Worm (Caenorhabditis elegans): ENCODE results near the gene Y54F10BM.12.

The Y54F10BM.12 gene

DNA sequence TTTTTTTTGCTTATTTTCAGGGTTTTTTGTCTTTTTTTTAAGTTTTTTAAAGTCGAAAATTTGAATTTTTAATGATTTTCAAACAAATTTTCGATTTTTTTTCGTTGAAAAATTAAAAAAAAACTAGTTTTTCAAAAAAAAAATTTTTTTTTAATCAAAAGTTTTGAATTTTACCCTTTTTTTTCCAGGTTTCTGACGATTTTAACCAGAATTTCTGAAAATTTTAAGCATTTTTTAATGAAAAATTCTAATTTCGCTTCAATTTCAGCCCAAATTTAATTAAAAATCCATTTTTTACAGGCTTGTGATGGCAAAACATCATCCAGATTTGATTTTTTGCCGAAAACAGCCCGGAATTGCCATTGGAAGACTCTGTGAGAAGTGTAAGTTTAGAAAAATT lies 13.8 kb upstream of the Y54F10BM.12 start, which contains the start of gene phf-5:
phf-5 (plus strand) TSS at position 301 of the 400 bp plus-strand sequence.
- TF ChIP-seq fos-1 (tag; optimal IDR thresholded peaks at IDR 0.05), result no peak
- no peak for TF ChIP-seq nhr-43 (tag; optimal IDR thresholded peaks at IDR 0.05; ENCODE audit: poor library complexity, severe bottlenecking)
- TF ChIP-seq nhr-25 (tag; optimal IDR thresholded peaks at IDR 0.05), result no peak
- TF ChIP-seq ztf-11 (tag; optimal IDR thresholded peaks at IDR 0.05), result no peak
- TF ChIP-seq unc-62 (GFP tag; optimal IDR thresholded peaks at IDR 0.05), result no peak
- TF ChIP-seq nhr-77 (tag; optimal IDR thresholded peaks at IDR 0.05), result no peak
- TF ChIP-seq aly-2 (tag; optimal IDR thresholded peaks at IDR 0.05), result no peak
- no peak for TF ChIP-seq elt-3 (tag; optimal IDR thresholded peaks at IDR 0.05)
- no peak for TF ChIP-seq egl-5 (tag; optimal IDR thresholded peaks at IDR 0.05)
- no peak for TF ChIP-seq ZK546.5 (tag; optimal IDR thresholded peaks at IDR 0.05)
- no peak for TF ChIP-seq nhr-237 (tag; optimal IDR thresholded peaks at IDR 0.05)
- no peak for TF ChIP-seq nhr-67 (tag; optimal IDR thresholded peaks at IDR 0.05)
- no peak for TF ChIP-seq nhr-76 (tag; optimal IDR thresholded peaks at IDR 0.05)

DNA sequence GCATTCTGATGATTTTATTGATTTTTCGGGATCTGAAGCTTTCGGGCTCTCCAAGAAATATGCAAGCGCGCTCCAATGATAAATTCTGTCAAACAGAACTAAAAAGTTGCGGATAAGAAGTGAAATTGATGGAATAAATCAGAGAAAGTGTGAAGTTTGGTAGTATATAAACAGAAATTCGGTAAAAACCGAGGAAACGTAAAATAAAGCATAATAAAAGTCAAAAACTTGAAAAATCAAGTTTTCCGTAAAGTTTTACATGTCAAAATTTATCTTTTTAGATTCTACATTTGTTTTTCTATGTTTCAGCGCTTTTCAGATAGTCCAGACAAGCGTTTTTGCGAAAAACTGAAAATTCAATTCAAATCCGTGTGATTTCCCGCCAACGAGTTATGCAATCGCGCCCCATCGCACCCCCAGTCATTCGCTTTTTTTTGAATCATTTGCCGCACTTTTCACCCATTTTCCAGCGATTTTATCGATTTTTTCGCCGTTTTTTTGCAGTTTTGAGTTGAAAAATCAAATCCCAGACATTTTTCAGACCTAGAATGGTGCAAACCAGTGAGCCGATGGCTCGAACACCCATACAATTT lies 1.6 kb upstream of the Y54F10BM.12 start, which contains the start of the genes Y54F10BM.13 and ppm-1.D:
Y54F10BM.13 (minus strand) TSS at position 51 of the 593 bp plus-strand sequence.
ppm-1.D (plus strand) TSS at position 540 of the 593 bp plus-strand sequence.
- TF ChIP-seq jun-1 (tag; optimal IDR thresholded peaks at IDR 0.05), result no peak
- TF ChIP-seq mml-1 (tag; optimal IDR thresholded peaks at IDR 0.05), result no peak
- no peak for TF ChIP-seq nhr-77 (tag; optimal IDR thresholded peaks at IDR 0.05)
- TF ChIP-seq hmg-11 (tag; optimal IDR thresholded peaks at IDR 0.05), result peak; percentile 8
- no peak for TF ChIP-seq egl-27 (tag; optimal IDR thresholded peaks at IDR 0.05)
- no peak for TF ChIP-seq ZK546.5 (tag; optimal IDR thresholded peaks at IDR 0.05)
- peak; percentile 30 for TF ChIP-seq nfya-1 (tag; optimal IDR thresholded peaks at IDR 0.05; ENCODE audit: insufficient read depth)
- TF ChIP-seq egl-5 (tag; optimal IDR thresholded peaks at IDR 0.05), result no peak
- peak; percentile 2 for TF ChIP-seq lin-39 (tag; optimal IDR thresholded peaks at IDR 0.05)
- no peak for TF ChIP-seq elt-1 (tag; optimal IDR thresholded peaks at IDR 0.05)
- TF ChIP-seq eor-1 (tag; optimal IDR thresholded peaks at IDR 0.05), result no peak
- no peak for TF ChIP-seq zag-1 (tag; optimal IDR thresholded peaks at IDR 0.05)
- TF ChIP-seq nhr-23 (tag; optimal IDR thresholded peaks at IDR 0.05), result no peak
- no peak for TF ChIP-seq unc-39 (tag; optimal IDR thresholded peaks at IDR 0.05)
- TF ChIP-seq ceh-82 (tag; optimal IDR thresholded peaks at IDR 0.05), result no peak
- no peak for TF ChIP-seq fos-1 (tag; optimal IDR thresholded peaks at IDR 0.05)
- TF ChIP-seq aly-2 (tag; optimal IDR thresholded peaks at IDR 0.05), result no peak
- no peak for TF ChIP-seq lsy-12 (tag; optimal IDR thresholded peaks at IDR 0.05)
- no peak for TF ChIP-seq nhr-25 (tag; optimal IDR thresholded peaks at IDR 0.05)
- TF ChIP-seq daf-12 (tag; optimal IDR thresholded peaks at IDR 0.05), result no peak
- no peak for TF ChIP-seq elt-2 (tag; optimal IDR thresholded peaks at IDR 0.05)
- TF ChIP-seq lin-15B (tag; optimal IDR thresholded peaks at IDR 0.05), result peak; percentile 73
- TF ChIP-seq ama-1 (optimal IDR thresholded peaks at IDR 0.05), result no peak
- TF ChIP-seq nhr-11 (tag; optimal IDR thresholded peaks at IDR 0.05), result no peak
- no peak for TF ChIP-seq unc-62 (GFP tag; optimal IDR thresholded peaks at IDR 0.05)
- TF ChIP-seq mdl-1 (tag; optimal IDR thresholded peaks at IDR 0.05), result no peak
- no peak for TF ChIP-seq nhr-12 (tag; optimal IDR thresholded peaks at IDR 0.05)
- no peak for TF ChIP-seq ceh-9 (tag; optimal IDR thresholded peaks at IDR 0.05)
- TF ChIP-seq snpc-4 (tag; optimal IDR thresholded peaks at IDR 0.05), result no peak
- no peak for TF ChIP-seq ceh-16 (tag; optimal IDR thresholded peaks at IDR 0.05)
- no peak for TF ChIP-seq nhr-28 (tag; optimal IDR thresholded peaks at IDR 0.05)

DNA sequence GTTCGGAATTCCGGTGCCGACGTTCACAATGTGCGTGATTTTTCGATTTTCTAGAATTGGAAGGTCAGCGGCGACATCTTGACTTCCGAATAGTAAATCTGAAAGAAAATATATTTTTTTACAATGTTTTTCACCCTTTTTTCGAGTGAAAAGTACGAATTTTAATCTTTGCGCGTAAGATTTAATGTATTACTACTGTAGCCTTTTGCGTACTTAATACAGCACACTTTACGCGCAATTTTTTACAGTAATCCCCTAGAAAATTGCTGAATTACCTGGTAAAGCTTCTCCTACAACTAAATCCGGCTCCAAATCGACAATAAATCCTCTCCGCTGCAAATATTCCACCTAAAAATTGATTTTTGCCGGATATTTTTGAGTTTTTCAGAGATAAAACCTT lies 910 bp upstream of the Y54F10BM.12 start:
- no peak for TF ChIP-seq elt-2 (tag; optimal IDR thresholded peaks at IDR 0.05)
- no peak for TF ChIP-seq nhr-76 (tag; optimal IDR thresholded peaks at IDR 0.05)
- no peak for TF ChIP-seq R02D3.7 (tag; optimal IDR thresholded peaks at IDR 0.05)
- no peak for TF ChIP-seq snpc-4 (tag; optimal IDR thresholded peaks at IDR 0.05)
- no peak for TF ChIP-seq aly-2 (tag; optimal IDR thresholded peaks at IDR 0.05)
- TF ChIP-seq egl-5 (tag; optimal IDR thresholded peaks at IDR 0.05), result no peak
- TF ChIP-seq ceh-16 (tag; optimal IDR thresholded peaks at IDR 0.05), result no peak
- no peak for TF ChIP-seq nhr-12 (tag; optimal IDR thresholded peaks at IDR 0.05)
- TF ChIP-seq zag-1 (tag; optimal IDR thresholded peaks at IDR 0.05), result no peak
